Worm (Caenorhabditis elegans): ENCODE results near the gene srh-82.
A peak's percentile ranks its signal among the peaks of the same experiment; 100 is the strongest.

Gene srh-82

ce11 chrV:176870-177467, 32.1 kb downstream of the srh-82 start, which contains the start of gene cul-3:
Gene cul-3 (plus strand): TSS chrV:177417.
- TF ChIP-seq elt-1 (tag; optimal IDR thresholded peaks at IDR 0.05), result no peak
- no peak for TF ChIP-seq mml-1 (tag; optimal IDR thresholded peaks at IDR 0.05)
- TF ChIP-seq ztf-11 (tag; optimal IDR thresholded peaks at IDR 0.05), result no peak
- no peak for TF ChIP-seq skn-1 (tag; optimal IDR thresholded peaks at IDR 0.05)
- TF ChIP-seq ztf-4 (tag; optimal IDR thresholded peaks at IDR 0.05), result no peak
- peak; percentile 30 for TF ChIP-seq lin-39 (tag; optimal IDR thresholded peaks at IDR 0.05)
- no peak for TF ChIP-seq ceh-16 (tag; optimal IDR thresholded peaks at IDR 0.05)
- no peak for TF ChIP-seq ceh-82 (tag; optimal IDR thresholded peaks at IDR 0.05)
- no peak for TF ChIP-seq pqm-1 (tag; optimal IDR thresholded peaks at IDR 0.05)
- TF ChIP-seq nhr-11 (tag; optimal IDR thresholded peaks at IDR 0.05), result no peak
- no peak for TF ChIP-seq fkh-2 (tag; optimal IDR thresholded peaks at IDR 0.05)
- no peak for TF ChIP-seq mdl-1 (tag; optimal IDR thresholded peaks at IDR 0.05)
- TF ChIP-seq jun-1 (tag; optimal IDR thresholded peaks at IDR 0.05), result peak; percentile 45
- no peak for TF ChIP-seq lsy-12 (tag; optimal IDR thresholded peaks at IDR 0.05)
- no peak for TF ChIP-seq nhr-237 (tag; optimal IDR thresholded peaks at IDR 0.05)
- no peak for TF ChIP-seq zag-1 (tag; optimal IDR thresholded peaks at IDR 0.05)
- TF ChIP-seq nhr-28 (tag; optimal IDR thresholded peaks at IDR 0.05), result no peak
- no peak for TF ChIP-seq elt-3 (tag; optimal IDR thresholded peaks at IDR 0.05)
- peak; percentile 65 for TF ChIP-seq nfya-1 (tag; optimal IDR thresholded peaks at IDR 0.05; ENCODE audit: insufficient read depth)
- TF ChIP-seq fkh-10 (GFP tag; optimal IDR thresholded peaks at IDR 0.05), result no peak
- no peak for TF ChIP-seq ama-1 (optimal IDR thresholded peaks at IDR 0.05)
- no peak for TF ChIP-seq ZK546.5 (tag; optimal IDR thresholded peaks at IDR 0.05)
- no peak for TF ChIP-seq nhr-12 (tag; optimal IDR thresholded peaks at IDR 0.05)
- no peak for TF ChIP-seq unc-62 (GFP tag; optimal IDR thresholded peaks at IDR 0.05)
- TF ChIP-seq nhr-43 (tag; optimal IDR thresholded peaks at IDR 0.05; ENCODE audit: poor library complexity, severe bottlenecking), result no peak
- TF ChIP-seq elt-2 (tag; optimal IDR thresholded peaks at IDR 0.05), result no peak
- TF ChIP-seq ceh-28 (tag; optimal IDR thresholded peaks at IDR 0.05), result peak; percentile 42
- peak; percentile 60 for TF ChIP-seq lin-15B (tag; optimal IDR thresholded peaks at IDR 0.05)
- no peak for TF ChIP-seq unc-39 (tag; optimal IDR thresholded peaks at IDR 0.05)
- peak; percentile 26 for TF ChIP-seq nhr-23 (tag; optimal IDR thresholded peaks at IDR 0.05)
- peak; percentile 23 for TF ChIP-seq R02D3.7 (tag; optimal IDR thresholded peaks at IDR 0.05)
- no peak for TF ChIP-seq egl-27 (tag; optimal IDR thresholded peaks at IDR 0.05)
- TF ChIP-seq egl-5 (tag; optimal IDR thresholded peaks at IDR 0.05), result no peak
- peak; percentile 44 for TF ChIP-seq nhr-25 (tag; optimal IDR thresholded peaks at IDR 0.05)
- TF ChIP-seq aly-2 (tag; optimal IDR thresholded peaks at IDR 0.05), result no peak
- no peak for TF ChIP-seq daf-12 (tag; optimal IDR thresholded peaks at IDR 0.05)
- TF ChIP-seq sea-2 (GFP tag; optimal IDR thresholded peaks at IDR 0.05), result no peak
- no peak for TF ChIP-seq ceh-9 (tag; optimal IDR thresholded peaks at IDR 0.05)
- TF ChIP-seq fos-1 (tag; optimal IDR thresholded peaks at IDR 0.05), result no peak
- no peak for TF ChIP-seq nhr-77 (tag; optimal IDR thresholded peaks at IDR 0.05)
- TF ChIP-seq hmg-11 (tag; optimal IDR thresholded peaks at IDR 0.05), result peak; percentile 82
- no peak for TF ChIP-seq tbx-2 (tag; optimal IDR thresholded peaks at IDR 0.05)
- TF ChIP-seq pha-4 (tag; optimal IDR thresholded peaks at IDR 0.05), result peak; percentile 49
- peak; percentile 26 for TF ChIP-seq snpc-4 (tag; optimal IDR thresholded peaks at IDR 0.05)
- no peak for TF ChIP-seq eor-1 (tag; optimal IDR thresholded peaks at IDR 0.05)
- TF ChIP-seq nhr-67 (tag; optimal IDR thresholded peaks at IDR 0.05), result no peak
- no peak for TF ChIP-seq nhr-76 (tag; optimal IDR thresholded peaks at IDR 0.05)

Measured in whole organism, L3 larva.